Fruit fly (Drosophila melanogaster): ENCODE measurements around the gene CG7420.

Gene CG7420

dm6 chr2L:1455498-1455897, 47.2 kb downstream of the CG7420 start:
- TF ChIP-seq Drgx (GFP tag; IDR thresholded peaks at IDR 0.05), result peak; percentile 30; the same call in 1 of the 2 replicates
- TF ChIP-seq H2.0 (GFP tag; IDR thresholded peaks at IDR 0.05), result no peak
- no peak for TF ChIP-seq gce (GFP tag; IDR thresholded peaks at IDR 0.05)
- no peak for TF ChIP-seq Vsx1 (GFP tag; optimal IDR thresholded peaks at IDR 0.05)
- no peak for TF ChIP-seq jing (GFP tag; optimal IDR thresholded peaks at IDR 0.05)
- TF ChIP-seq sens (GFP tag), result peak; percentile 73
- no peak for TF ChIP-seq CG7372 (GFP tag; IDR thresholded peaks at IDR 0.05)
- TF ChIP-seq lab (GFP tag; optimal IDR thresholded peaks at IDR 0.05), result no peak
- peak; percentile 14 for TF ChIP-seq gem (tag; optimal IDR thresholded peaks at IDR 0.05)

Measured in whole organism, embryonic.